Fruit fly (Drosophila melanogaster) S2 (cell line): Measurements from ENCODE around the gene maca.

ENCODE experiments used
- CG8478 ChIP-seq: fragments of >200 bp; optimal IDR thresholded peaks from 2 replicates; lab custom pipeline; 2018
- CTCF ChIP-seq, 2 experiments: fragments of >200 bp; optimal IDR thresholded peaks; 2 replicates each; lab custom pipeline; 2018

dm6 chr3R:15517113-15517512 lies 22.7 kb downstream of the maca start:
- TF ChIP-seq CG8478 (lab: Kevin White, UChicago) (no peak), CTCF (optimal IDR thresholded peaks at IDR 0.05; lab: Kevin White, UChicago) (no peak)
